Fruit fly (Drosophila melanogaster) whole organism: ENCODE measurements around the gene AlaRS.

ENCODE experiments used
- CG8478 ChIP-seq: fragments of >200 bp; optimal IDR thresholded peaks from 2 replicates; lab custom pipeline; 2018; ENCODE audit warnings: inconsistent platforms
- pan ChIP-seq: fragments of >200 bp; optimal IDR thresholded peaks from 2 replicates; lab custom pipeline; 2017

DNA sequence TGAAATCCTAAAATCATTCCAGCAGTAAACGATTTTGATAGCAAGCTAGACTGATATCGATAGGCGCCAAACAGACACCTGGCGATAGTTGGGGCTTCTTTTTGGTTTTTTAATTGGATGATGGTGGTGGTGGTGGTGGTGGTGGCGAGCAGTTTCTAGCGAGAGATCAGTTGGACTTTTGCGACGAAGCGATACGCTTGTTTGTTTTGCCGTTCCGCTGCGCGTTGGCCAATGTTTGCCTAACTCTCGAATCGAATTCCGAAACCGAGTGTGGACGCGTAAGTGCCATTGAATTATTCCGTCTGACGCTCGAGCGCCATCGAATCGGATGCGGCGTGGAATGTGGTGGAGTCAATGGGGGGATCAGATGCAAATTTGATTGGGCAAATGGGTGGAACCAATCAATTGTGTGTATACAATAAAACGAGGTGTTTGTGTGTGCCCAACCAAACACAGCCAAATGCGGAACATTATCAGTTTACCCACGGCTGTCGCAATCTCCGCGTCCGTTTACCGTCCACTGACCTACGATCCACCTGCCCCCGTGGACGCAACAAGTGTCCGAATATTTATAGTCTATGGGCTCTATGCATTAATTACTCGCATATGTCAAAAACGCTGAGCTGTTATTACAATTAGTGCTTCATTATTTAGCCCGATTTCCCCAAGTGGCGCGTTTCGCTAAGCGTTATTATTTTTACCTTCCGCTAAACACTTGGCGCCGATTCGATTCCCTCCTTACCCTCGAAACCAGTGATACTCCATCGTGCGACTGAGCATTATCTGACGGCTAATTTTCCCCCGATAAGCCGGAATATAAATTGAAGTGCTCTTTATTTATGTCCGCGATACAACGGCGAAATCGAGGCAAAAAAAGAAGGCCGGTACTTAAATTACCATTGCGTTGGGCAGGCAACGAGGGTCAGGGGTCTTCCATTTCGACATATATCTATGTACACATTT, 10.9 kb downstream of the AlaRS start, which contains the start of gene CG17292:
- TF ChIP-seq pan (lab: Kevin White, UChicago) (no peak), CG8478 (lab: Kevin White, UChicago) (no peak)
